Fruit fly (Drosophila melanogaster) whole organism, prepupa: ENCODE results near the gene CG14683.

Experiments used
- Blimp-1 ChIP-seq: fragments of 200-800 bp; sonication (Bioruptor generic); optimal IDR thresholded peaks from 3 replicates; lab custom pipeline; 2017; ENCODE audit warnings: missing biosample characterization, missing genetic modification characterization, mild to moderate bottlenecking, moderate library complexity, missing genetic modification reagents
- CG10669 ChIP-seq: fragments of 200-800 bp; sonication (Bioruptor generic); optimal IDR thresholded peaks from 3 replicates; lab custom pipeline; 2018; ENCODE audit warnings: missing biosample characterization, mild to moderate bottlenecking, missing genetic modification characterization, moderate library complexity
- CG11294 ChIP-seq: fragments of 200-800 bp; sonication (Bioruptor generic); IDR thresholded peaks from 2 replicates; pipeline ENCODE4 v1.3.6; 2022; ENCODE audit warnings: missing biosample characterization, missing genetic modification characterization
- CG11762 ChIP-seq: fragments of 200-800 bp; sonication (Bioruptor generic); optimal IDR thresholded peaks from 3 replicates; lab custom pipeline; 2016; ENCODE audit warnings: missing biosample characterization, missing genetic modification characterization; ENCODE audit not compliant: insufficient read depth
- CG11902 ChIP-seq: fragments of 200-800 bp; sonication (Bioruptor generic); optimal IDR thresholded peaks from 3 replicates; lab custom pipeline; 2016; ENCODE audit warnings: missing biosample characterization, missing genetic modification characterization
- CG15336 ChIP-seq: fragments of 200-800 bp; sonication (Bioruptor generic); IDR thresholded peaks from 2 replicates; pipeline ENCODE4 v1.3.6; 2022; ENCODE audit warnings: missing biosample characterization, missing genetic modification characterization
- CG1621 ChIP-seq: fragments of 200-800 bp; sonication (Bioruptor generic); optimal IDR thresholded peaks from 3 replicates; lab custom pipeline; 2018; ENCODE audit warnings: missing biosample characterization, mild to moderate bottlenecking, missing genetic modification characterization
- CG16779 ChIP-seq: fragments of 200-800 bp; sonication (Bioruptor generic); optimal IDR thresholded peaks from 3 replicates; lab custom pipeline; 2017; ENCODE audit warnings: missing biosample characterization, mild to moderate bottlenecking, missing genetic modification characterization
- CG3032 ChIP-seq: fragments of 200-800 bp; optimal IDR thresholded peaks from 2 replicates; lab custom pipeline; 2019; ENCODE audit warnings: missing biosample characterization, mild to moderate bottlenecking, missing genetic modification characterization, moderate library complexity
- CG31627 ChIP-seq: fragments of 200-800 bp; sonication (Bioruptor generic); optimal IDR thresholded peaks from 3 replicates; lab custom pipeline; 2016; ENCODE audit warnings: missing biosample characterization, missing genetic modification characterization
- CG34406 ChIP-seq: fragments of 200-800 bp; sonication (Bioruptor generic); optimal IDR thresholded peaks from 3 replicates; lab custom pipeline; 2016; ENCODE audit warnings: missing biosample characterization, missing genetic modification characterization
- CG3919 ChIP-seq: fragments of 200-800 bp; sonication (Bioruptor generic); optimal IDR thresholded peaks from 3 replicates; lab custom pipeline; 2016; ENCODE audit warnings: missing biosample characterization, missing genetic modification characterization
- CG4318 ChIP-seq: fragments of 200-800 bp; sonication (Bioruptor generic); optimal IDR thresholded peaks from 3 replicates; lab custom pipeline; 2017; ENCODE audit warnings: missing biosample characterization, mild to moderate bottlenecking, missing genetic modification characterization
- CG6276 ChIP-seq: fragments of 200-800 bp; sonication (Bioruptor generic); optimal IDR thresholded peaks from 2 replicates; lab custom pipeline; 2017; ENCODE audit warnings: missing biosample characterization, mild to moderate bottlenecking, missing genetic modification characterization
- CG6792 ChIP-seq: fragments of 200-800 bp; sonication (Bioruptor generic); optimal IDR thresholded peaks from 3 replicates; lab custom pipeline; 2016; ENCODE audit warnings: missing biosample characterization, missing genetic modification characterization
- CG6808 ChIP-seq: fragments of 200-800 bp; sonication (Bioruptor generic); optimal IDR thresholded peaks from 3 replicates; lab custom pipeline; 2017; ENCODE audit warnings: missing biosample characterization, missing genetic modification characterization, mild to moderate bottlenecking, moderate library complexity, missing genetic modification reagents
- CG6854 ChIP-seq: fragments of 200-800 bp; sonication (Bioruptor generic); optimal IDR thresholded peaks from 2 replicates; lab custom pipeline; 2017; ENCODE audit warnings: missing biosample characterization, mild to moderate bottlenecking, missing genetic modification characterization
- CG8119 ChIP-seq: fragments of 200-800 bp; sonication (Bioruptor generic); IDR thresholded peaks from 3 replicates; pipeline ENCODE4 v1.3.6; 2022; ENCODE audit warnings: missing biosample characterization, missing genetic modification characterization
- CG8319 ChIP-seq: fragments of 200-800 bp; sonication (Bioruptor generic); optimal IDR thresholded peaks from 3 replicates; lab custom pipeline; 2016; ENCODE audit warnings: missing biosample characterization, missing genetic modification characterization
- CG8632 ChIP-seq: fragments of 200-800 bp; sonication (Bioruptor generic); optimal IDR thresholded peaks from 3 replicates; lab custom pipeline; 2016; ENCODE audit warnings: missing biosample characterization, missing genetic modification characterization
- CG9139 ChIP-seq: fragments of 200-800 bp; sonication (Bioruptor generic); optimal IDR thresholded peaks from 3 replicates; lab custom pipeline; 2017; ENCODE audit warnings: missing biosample characterization, mild to moderate bottlenecking, missing genetic modification characterization
- Eip78C ChIP-seq: fragments of 200-800 bp; sonication (Bioruptor generic); peaks from one replicate; lab custom pipeline; 2016; ENCODE audit warnings: missing biosample characterization, missing genetic modification characterization
- Eip93F ChIP-seq: fragments of 200-800 bp; sonication (Bioruptor generic); optimal IDR thresholded peaks from 2 replicates; lab custom pipeline; 2016; ENCODE audit warnings: missing biosample characterization, mild to moderate bottlenecking, missing genetic modification characterization
- Ets21C ChIP-seq: fragments of 200-800 bp; sonication (Bioruptor generic); optimal IDR thresholded peaks from 3 replicates; lab custom pipeline; 2016; ENCODE audit warnings: missing biosample characterization, missing genetic modification characterization
- Ets96B ChIP-seq: fragments of 200-800 bp; optimal IDR thresholded peaks from 2 replicates; lab custom pipeline; 2019; ENCODE audit warnings: missing biosample characterization, mild to moderate bottlenecking, missing genetic modification characterization, moderate library complexity
- Hr38 ChIP-seq: sonication (Bioruptor generic); optimal IDR thresholded peaks from 2 replicates; lab custom pipeline; 2016; ENCODE audit warnings: missing biosample characterization, missing genetic modification characterization
- Hr39 ChIP-seq: fragments of 200-800 bp; sonication (Bioruptor generic); optimal IDR thresholded peaks from 2 replicates; lab custom pipeline; 2016; ENCODE audit warnings: missing biosample characterization, missing genetic modification characterization
- Hr4 ChIP-seq: fragments of 200-800 bp; sonication (Bioruptor generic); optimal IDR thresholded peaks from 3 replicates; lab custom pipeline; 2016; ENCODE audit warnings: missing biosample characterization, missing genetic modification characterization
- Lpt ChIP-seq: fragments of 200-800 bp; sonication (Bioruptor generic); optimal IDR thresholded peaks from 3 replicates; lab custom pipeline; 2016; ENCODE audit warnings: missing biosample characterization, missing genetic modification characterization
- Met ChIP-seq: fragments of 200-800 bp; sonication (Bioruptor generic); optimal IDR thresholded peaks from 3 replicates; lab custom pipeline; 2016; ENCODE audit warnings: missing biosample characterization, missing genetic modification characterization
- OdsH ChIP-seq: fragments of 200-800 bp; sonication (Bioruptor generic); optimal IDR thresholded peaks from 3 replicates; lab custom pipeline; 2016; ENCODE audit warnings: missing biosample characterization, missing genetic modification characterization
- Smox ChIP-seq: fragments of 200-800 bp; sonication (Bioruptor generic); optimal IDR thresholded peaks from 3 replicates; lab custom pipeline; 2016; ENCODE audit warnings: missing biosample characterization, missing genetic modification characterization
- Sox102F ChIP-seq: fragments of 200-800 bp; sonication (Bioruptor generic); optimal IDR thresholded peaks from 2 replicates; lab custom pipeline; 2016; ENCODE audit warnings: missing biosample characterization, mild to moderate bottlenecking, missing genetic modification characterization
- Sox14 ChIP-seq: fragments of 200-800 bp; sonication (Bioruptor generic); optimal IDR thresholded peaks from 3 replicates; lab custom pipeline; 2016; ENCODE audit warnings: missing biosample characterization, missing genetic modification characterization
- achi ChIP-seq: fragments of 200-800 bp; sonication (Bioruptor generic); optimal IDR thresholded peaks from 3 replicates; lab custom pipeline; 2016; ENCODE audit warnings: missing biosample characterization, missing genetic modification characterization
- acj6 ChIP-seq: fragments of 200-800 bp; sonication (Bioruptor generic); optimal IDR thresholded peaks from 3 replicates; lab custom pipeline; 2016; ENCODE audit warnings: missing biosample characterization, missing genetic modification characterization
- cyc ChIP-seq: fragments of 200-800 bp; sonication (Bioruptor generic); optimal IDR thresholded peaks from 3 replicates; lab custom pipeline; 2016; ENCODE audit warnings: missing biosample characterization, missing genetic modification characterization
- dac ChIP-seq: fragments of 200-800 bp; sonication (Bioruptor generic); optimal IDR thresholded peaks from 2 replicates; lab custom pipeline; 2017; ENCODE audit warnings: missing biosample characterization, mild to moderate bottlenecking, missing genetic modification characterization
- dsx ChIP-seq: fragments of 200-800 bp; optimal IDR thresholded peaks from 3 replicates; lab custom pipeline; 2019; ENCODE audit warnings: missing biosample characterization, mild to moderate bottlenecking, missing genetic modification characterization, moderate library complexity; ENCODE audit not compliant: poor library complexity, severe bottlenecking
- eg ChIP-seq: fragments of 200-800 bp; sonication (Bioruptor generic); IDR thresholded peaks from 3 replicates; pipeline ENCODE4 v1.3.6; 2022; ENCODE audit warnings: missing biosample characterization, missing genetic modification characterization
- fd59A ChIP-seq: fragments of 200-800 bp; sonication (Bioruptor generic); optimal IDR thresholded peaks from 2 replicates; lab custom pipeline; 2017; ENCODE audit warnings: missing biosample characterization, mild to moderate bottlenecking, missing genetic modification characterization, missing genetic modification reagents
- fd85E ChIP-seq: fragments of 200-800 bp; sonication (Bioruptor generic); optimal IDR thresholded peaks from 3 replicates; lab custom pipeline; 2016; ENCODE audit warnings: missing biosample characterization, missing genetic modification characterization
- fkh ChIP-seq: fragments of 200-800 bp; sonication (Bioruptor generic); optimal IDR thresholded peaks from 3 replicates; lab custom pipeline; 2017; ENCODE audit warnings: missing biosample characterization, mild to moderate bottlenecking, missing genetic modification characterization, moderate library complexity
- lz ChIP-seq: fragments of 200-800 bp; sonication (Bioruptor generic); optimal IDR thresholded peaks from 3 replicates; lab custom pipeline; 2016; ENCODE audit warnings: missing biosample characterization, missing genetic modification characterization
- pdm3 ChIP-seq: fragments of 200-800 bp; sonication (Bioruptor generic); optimal IDR thresholded peaks from 3 replicates; lab custom pipeline; 2016; ENCODE audit warnings: missing biosample characterization, missing genetic modification characterization
- salr ChIP-seq, 2 experiments: fragments of 200-800 bp; sonication (Bioruptor generic); optimal IDR thresholded peaks; 3 replicates each; lab custom pipeline; 2016 to 2018; ENCODE audit warnings: missing biosample characterization in 2 of 2, missing genetic modification characterization in 2 of 2, mild to moderate bottlenecking in 1 of 2
- spab ChIP-seq: fragments of 200-800 bp; sonication (Bioruptor generic); optimal IDR thresholded peaks from 2 replicates; lab custom pipeline; 2017; ENCODE audit warnings: missing biosample characterization, mild to moderate bottlenecking, missing genetic modification characterization, missing genetic modification reagents
- ss ChIP-seq, 2 experiments: fragments of 200-800 bp; sonication (Bioruptor generic); optimal IDR thresholded peaks; 2 replicates in 1 of 2; 3 replicates in 1 of 2; lab custom pipeline; 2017 to 2018; ENCODE audit warnings: mild to moderate bottlenecking in 2 of 2, missing biosample characterization in 2 of 2, missing genetic modification characterization in 2 of 2, moderate library complexity in 1 of 2
- svp ChIP-seq: fragments of 200-800 bp; sonication (Bioruptor generic); peaks from one replicate; lab custom pipeline; 2016; ENCODE audit warnings: missing biosample characterization, missing genetic modification characterization
- topi ChIP-seq: fragments of 200-800 bp; sonication (Bioruptor generic); optimal IDR thresholded peaks from 3 replicates; lab custom pipeline; 2016; ENCODE audit warnings: missing biosample characterization, missing genetic modification characterization

Gene CG14683

DNA sequence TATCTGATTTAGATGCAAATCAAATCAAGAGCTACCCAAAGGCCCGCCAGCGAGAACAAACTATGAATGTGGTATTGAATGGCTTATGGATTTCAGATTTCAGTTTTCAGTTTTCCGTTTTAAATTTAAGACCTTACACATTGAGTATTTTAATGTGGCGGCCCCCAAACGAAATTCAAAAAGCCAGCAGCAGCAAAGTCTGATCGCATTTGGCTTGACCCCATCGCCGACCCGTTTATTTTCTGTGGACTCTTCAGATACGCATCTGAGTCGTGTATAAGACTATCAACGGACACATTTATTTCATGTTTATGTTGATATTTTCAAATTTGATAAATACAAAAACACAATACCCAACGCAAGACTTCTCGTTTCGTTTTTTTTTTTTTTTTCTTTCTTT is 36.9 kb upstream of the CG14683 start:
- TF ChIP-seq Hr4 (GFP tag; lab: Kevin White, UChicago), result no peak
- TF ChIP-seq CG8319 (GFP tag; lab: Kevin White, UChicago), result no peak
- no peak for TF ChIP-seq lz (GFP tag; lab: Kevin White, UChicago)
- no peak for TF ChIP-seq pdm3 (GFP tag; lab: Kevin White, UChicago)
- TF ChIP-seq achi, result no peak
- no peak for TF ChIP-seq acj6
- TF ChIP-seq CG34406 (GFP tag; lab: Kevin White, UChicago), result no peak
- no peak for TF ChIP-seq CG15336 (GFP tag; lab: Robert Waterston, UW)
- TF ChIP-seq Lpt, result no peak
- no peak for TF ChIP-seq spab
- TF ChIP-seq ss (GFP tag; optimal IDR thresholded peaks at IDR 0.05; lab: Kevin White, UChicago), result no peak

DNA sequence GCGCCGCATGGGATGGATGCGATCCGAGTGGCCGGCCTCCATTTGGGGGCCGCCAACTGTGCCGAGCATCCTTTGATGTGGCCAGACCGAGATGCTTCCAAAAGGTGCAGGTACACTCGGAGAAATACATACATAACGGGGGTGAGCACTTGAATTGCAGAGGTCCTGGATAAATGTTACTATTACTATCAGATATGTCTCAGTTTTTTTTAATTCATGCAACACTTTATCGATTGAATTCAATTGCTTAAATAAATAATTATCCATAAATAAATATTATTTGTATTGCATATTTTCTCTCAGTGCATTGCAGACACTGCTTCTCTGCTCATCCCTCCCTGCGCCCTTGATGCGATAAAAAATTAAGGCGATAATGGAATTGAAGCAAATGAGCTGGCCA is 35.3 kb upstream of the CG14683 start:
- TF ChIP-seq CG11762 (GFP tag; lab: Kevin White, UChicago), result peak; percentile 24
- TF ChIP-seq fkh (GFP tag; lab: Kevin White, UChicago), result no peak
- peak; percentile 35 for TF ChIP-seq Sox14 (GFP tag; lab: Kevin White, UChicago)
- no peak for TF ChIP-seq Hr4 (GFP tag; lab: Kevin White, UChicago)
- peak; percentile 70 for TF ChIP-seq CG3919 (GFP tag; lab: Kevin White, UChicago)
- peak; percentile 22 for TF ChIP-seq Blimp-1 (GFP tag; lab: Kevin White, UChicago)
- peak; percentile 78 for TF ChIP-seq svp (GFP tag; lab: Kevin White, UChicago)
- peak; percentile 56 for TF ChIP-seq Smox (GFP tag; lab: Kevin White, UChicago)
- TF ChIP-seq acj6, result peak; percentile 67
- peak; percentile 28 for TF ChIP-seq Sox102F (GFP tag; lab: Kevin White, UChicago)
- peak; percentile 13 for TF ChIP-seq Ets21C (GFP tag; lab: Kevin White, UChicago)
- TF ChIP-seq Eip78C, result peak; percentile 86
- TF ChIP-seq CG8119 (GFP tag; lab: Robert Waterston, UW), result 0 out of 3 replicates have a peak, but pooled peaks have one; percentile 15
- TF ChIP-seq CG34406 (GFP tag; lab: Kevin White, UChicago), result peak; percentile 61
- no peak for TF ChIP-seq CG15336 (GFP tag; lab: Robert Waterston, UW)
- TF ChIP-seq CG1621 (tag; lab: Kevin White, UChicago), result peak; percentile 62
- TF ChIP-seq CG6792 (GFP tag; lab: Kevin White, UChicago), result peak; percentile 66
- TF ChIP-seq topi (GFP tag; lab: Kevin White, UChicago), result peak; percentile 54
- TF ChIP-seq Met (GFP tag; lab: Kevin White, UChicago), result peak; percentile 73
- TF ChIP-seq CG10669, result peak; percentile 71
- peak; percentile 60 for TF ChIP-seq fd59A (GFP tag; lab: Kevin White, UChicago)
- peak in 1 of 2 experiments; percentile 29 for TF ChIP-seq salr (GFP tag; optimal IDR thresholded peaks at IDR 0.05; lab: Kevin White, UChicago)
- no peak for TF ChIP-seq dac (GFP tag; lab: Kevin White, UChicago)
- no peak for TF ChIP-seq fd85E (GFP tag; lab: Kevin White, UChicago)
- TF ChIP-seq CG16779 (tag; lab: Kevin White, UChicago), result no peak
- peak; percentile 61 for TF ChIP-seq cyc (GFP tag; lab: Kevin White, UChicago)
- no peak for TF ChIP-seq CG6276
- no peak for TF ChIP-seq CG4318
- no peak for TF ChIP-seq Hr38 (GFP tag; lab: Kevin White, UChicago)
- TF ChIP-seq CG9139 (GFP tag; lab: Kevin White, UChicago), result no peak
- TF ChIP-seq CG11294 (GFP tag; lab: Robert Waterston, UW), result no peak
- peak; percentile 14 for TF ChIP-seq Lpt
- TF ChIP-seq CG8632, result peak; percentile 45
- TF ChIP-seq OdsH, result peak; percentile 64
- no peak for TF ChIP-seq Eip93F (GFP tag; lab: Kevin White, UChicago)
- TF ChIP-seq CG3032 (tag; lab: Kevin White, UChicago), result peak; percentile 79
- no peak for TF ChIP-seq CG6854
- TF ChIP-seq Hr39, result peak; percentile 50
- peak; percentile 81 for TF ChIP-seq CG6808 (GFP tag; lab: Kevin White, UChicago)
- TF ChIP-seq eg, result no peak
- peak; percentile 47 for TF ChIP-seq CG11902 (GFP tag; lab: Kevin White, UChicago)
- peak; percentile 50 for TF ChIP-seq dsx (GFP tag; lab: Kevin White, UChicago)
- peak; percentile 69 for TF ChIP-seq Ets96B (tag; lab: Kevin White, UChicago)
- peak; percentile 39 for TF ChIP-seq CG31627 (GFP tag; lab: Kevin White, UChicago)
